Fruit fly (Drosophila melanogaster) whole organism, embryonic: ENCODE data around the gene CG5070.

Source experiments
- Dfd ChIP-seq, 2 experiments: fragments of >200 bp; optimal IDR thresholded peaks; 2 replicates each; lab custom pipeline; 2017; ENCODE audit warnings: missing biosample characterization in 2 of 2, missing genetic modification characterization in 2 of 2
- Nf-YA ChIP-seq: fragments of 200-800 bp; sonication (Bioruptor generic); IDR thresholded peaks from 2 replicates; pipeline ENCODE4 v1.3.6; 2022; ENCODE audit warnings: missing biosample characterization, missing genetic modification characterization
- h ChIP-seq: fragments of >200 bp; optimal IDR thresholded peaks from 2 replicates; lab custom pipeline; 2017
- pan ChIP-seq, 4 experiments: fragments of >200 bp in 3 of 4; fragments of 200-800 bp in 1 of 4; sonication (Bioruptor generic) in 1 of 4; optimal IDR thresholded peaks in 3 of 4; IDR thresholded peaks in 1 of 4; 2 replicates each; pipeline versions ENCODE4 v1.3.6 to Lab custom; 2017 to 2022; ENCODE audit warnings: missing biosample characterization in 2 of 4, missing genetic modification characterization in 2 of 4, mixed read lengths in 1 of 4
- zf30C ChIP-seq: fragments of 200-800 bp; sonication (Bioruptor generic); optimal IDR thresholded peaks from 3 replicates; lab custom pipeline; 2018; ENCODE audit warnings: missing biosample characterization, mild to moderate bottlenecking, missing genetic modification characterization

dm6 chrX:17172123-17172522 lies 30.8 kb upstream of the CG5070 start:
- TF ChIP-seq pan (optimal IDR thresholded peaks at IDR 0.05; lab: Kevin White, UChicago) (no peak), pan (GFP tag; optimal IDR thresholded peaks at IDR 0.05 in 1 of 2, IDR thresholded peaks at IDR 0.05 in 1 of 2) (no peak), Nf-YA (no peak), zf30C (no peak), Dfd (GFP tag; optimal IDR thresholded peaks at IDR 0.05; lab: Kevin White, UChicago) (no peak), h (lab: Kevin White, UChicago) (no peak)
